Fruit fly (Drosophila melanogaster): ENCODE measurements around the gene Hipk.

Gene Hipk

DNA sequence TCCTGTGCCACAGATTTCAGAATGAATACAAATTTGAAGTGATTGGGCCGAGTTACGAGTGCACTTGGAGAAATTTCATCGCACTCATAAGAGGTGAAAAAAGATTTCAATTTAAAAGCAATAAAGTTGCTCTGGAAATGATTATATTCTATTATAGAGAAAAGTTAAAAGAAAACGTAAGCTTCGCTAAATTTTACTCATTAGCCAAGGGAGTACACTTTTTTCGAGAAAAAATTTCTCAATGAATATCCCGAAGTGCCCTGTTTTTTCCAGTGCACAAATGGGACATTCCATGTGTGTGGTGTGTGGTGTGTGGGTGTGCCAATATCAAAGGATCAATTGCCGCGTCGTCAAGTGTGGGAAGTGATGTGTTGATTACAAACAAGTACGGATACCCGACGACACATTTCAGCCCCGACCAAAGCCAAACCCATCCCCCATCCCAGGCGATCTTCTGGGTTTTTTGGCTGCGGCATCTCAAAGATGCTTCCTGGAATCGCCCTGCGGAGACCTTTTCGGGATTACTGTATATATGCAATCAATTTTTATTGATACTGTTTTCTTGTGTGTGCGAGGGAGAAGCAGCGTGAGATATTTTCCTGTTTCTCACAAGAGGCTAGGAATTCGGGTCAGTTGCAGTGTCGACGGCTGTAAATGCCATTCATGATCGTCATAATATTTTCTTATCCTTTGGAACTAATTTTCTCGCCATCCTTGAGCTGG lies 70.9 kb downstream of the Hipk start (continued):
- TF ChIP-seq CG17328 (GFP tag; IDR thresholded peaks at IDR 0.05) (peak; percentile 70), dpn (GFP tag; optimal IDR thresholded peaks at IDR 0.05) (peak; percentile 19 to 37), CG5180 (GFP tag; optimal IDR thresholded peaks at IDR 0.05) (no peak), CG6813 (GFP tag; optimal IDR thresholded peaks at IDR 0.05) (no peak), tap (tag; optimal IDR thresholded peaks at IDR 0.05) (peak; percentile 10), CG2120 (GFP tag; optimal IDR thresholded peaks at IDR 0.05) (peak; percentile 2), Spps (tag; optimal IDR thresholded peaks at IDR 0.05) (peak; percentile 11), Dip3 (GFP tag; optimal IDR thresholded peaks at IDR 0.05) (no peak), corto (GFP tag; optimal IDR thresholded peaks at IDR 0.05) (no peak), gem (tag; optimal IDR thresholded peaks at IDR 0.05) (peak; percentile 81), CG31365 (tag; optimal IDR thresholded peaks at IDR 0.05) (no peak), CG32772 (GFP tag; IDR thresholded peaks at IDR 0.05) (no peak), Hmr (GFP tag; optimal IDR thresholded peaks at IDR 0.05) (no peak), gce (GFP tag; IDR thresholded peaks at IDR 0.05) (no peak), dysf (GFP tag; IDR thresholded peaks at IDR 0.05) (peak; percentile 48; the same call in 2 of the 3 replicates), Sry-β (GFP tag; optimal IDR thresholded peaks at IDR 0.05) (no peak), CG1529 (GFP tag; optimal IDR thresholded peaks at IDR 0.05) (no peak), CG6654 (GFP tag; optimal IDR thresholded peaks at IDR 0.05) (peak; percentile 1), Nf-YA (GFP tag; IDR thresholded peaks at IDR 0.05) (no peak), gcm2 (GFP tag; optimal IDR thresholded peaks at IDR 0.05) (no peak), z (GFP tag; IDR thresholded peaks at IDR 0.05) (0 out of 3 replicates have a peak, but pooled peaks have one; percentile 30), Trl (optimal IDR thresholded peaks at IDR 0.05) (no peak), Trl (GFP tag; optimal IDR thresholded peaks at IDR 0.05) (peak; percentile 25), CG18619 (GFP tag; optimal IDR thresholded peaks at IDR 0.05) (peak; percentile 46), zen2 (GFP tag; IDR thresholded peaks at IDR 0.05; ENCODE audit: partially characterized antibody) (no peak), dati (GFP tag; IDR thresholded peaks at IDR 0.05) (no peak), CG7987 (GFP tag; optimal IDR thresholded peaks at IDR 0.05) (no peak), pros (GFP tag; optimal IDR thresholded peaks at IDR 0.05) (peak; percentile 80), CG1603 (tag; optimal IDR thresholded peaks at IDR 0.05) (peak; percentile 20), CG31388 (GFP tag; optimal IDR thresholded peaks at IDR 0.05) (no peak), ftz-f1 (GFP tag; optimal IDR thresholded peaks at IDR 0.05) (no peak), lola (GFP tag; optimal IDR thresholded peaks at IDR 0.05) (peak in 1 of 3 experiments; percentile 82), nau (GFP tag; optimal IDR thresholded peaks at IDR 0.05) (no peak), CG31441 (GFP tag; IDR thresholded peaks at IDR 0.05) (peak; percentile 72), CG8765 (GFP tag; IDR thresholded peaks at IDR 0.05) (peak; percentile 79), HHEX (GFP tag; optimal IDR thresholded peaks at IDR 0.05) (no peak), CG8290 (GFP tag; optimal IDR thresholded peaks at IDR 0.05) (peak; percentile 26), CG8290 (tag; optimal IDR thresholded peaks at IDR 0.05) (no peak), cato (GFP tag; optimal IDR thresholded peaks at IDR 0.05; ENCODE audit: borderline replicate concordance) (no peak), NK7.1 (GFP tag; optimal IDR thresholded peaks at IDR 0.05) (no peak), ash1 (GFP tag; optimal IDR thresholded peaks at IDR 0.05) (no peak), CG17361 (GFP tag; IDR thresholded peaks at IDR 0.05) (peak; percentile 66; the same call in 2 of the 3 replicates), ssp (GFP tag; IDR thresholded peaks at IDR 0.05) (no peak), CG3281 (GFP tag; optimal IDR thresholded peaks at IDR 0.05) (no peak), sisA (GFP tag; IDR thresholded peaks at IDR 0.05) (peak; percentile 39; the same call in 1 of the 2 replicates), CG16813 (GFP tag; IDR thresholded peaks at IDR 0.05; ENCODE audit: partially characterized antibody) (no peak), ewg (GFP tag; optimal IDR thresholded peaks at IDR 0.05) (peak; percentile 27), NFAT (GFP tag; IDR thresholded peaks at IDR 0.05) (no peak), jigr1 (GFP tag; IDR thresholded peaks at IDR 0.05) (no peak), gfzf (GFP tag; optimal IDR thresholded peaks at IDR 0.05) (no peak)

Measured in whole organism, embryonic.